Worm (Caenorhabditis elegans) whole organism, L1 larva: ENCODE data around the gene cah-5.

Experiments used
- C04F5.9 ChIP-seq: sonication (generic microtip); optimal IDR thresholded peaks from 2 replicates; lab custom pipeline; 2016; ENCODE audit warnings: missing genetic modification characterization, missing compliant biosample characterization
- F16B12.6 ChIP-seq: fragments of 150-350 bp; optimal IDR thresholded peaks from 2 replicates; lab custom pipeline; 2014; ENCODE audit warnings: missing biosample characterization, missing genetic modification characterization
- Y116A8C.19 ChIP-seq: sonication (generic microtip); optimal IDR thresholded peaks from 2 replicates; lab custom pipeline; 2016; ENCODE audit warnings: missing compliant biosample characterization, missing genetic modification characterization, borderline replicate concordance
- aha-1 ChIP-seq: fragments of 150-350 bp; optimal IDR thresholded peaks from 2 replicates; lab custom pipeline; 2014; ENCODE audit warnings: missing biosample characterization, missing genetic modification characterization
- alr-1 ChIP-seq: fragments of 200-800 bp; sonication (Bioruptor generic); optimal IDR thresholded peaks from 2 replicates; lab custom pipeline; 2018; ENCODE audit warnings: borderline replicate concordance, mild to moderate bottlenecking, missing genetic modification characterization, missing compliant biosample characterization
- aly-2 ChIP-seq: fragments of 150-350 bp; optimal IDR thresholded peaks from 2 replicates; lab custom pipeline; 2014; ENCODE audit warnings: missing biosample characterization, missing genetic modification characterization
- blmp-1 ChIP-seq: fragments of 150-350 bp; optimal IDR thresholded peaks from 2 replicates; lab custom pipeline; 2014; ENCODE audit warnings: missing biosample characterization, missing genetic modification characterization
- ceh-63 ChIP-seq: fragments of 200-800 bp; sonication (Bioruptor generic); optimal IDR thresholded peaks from 2 replicates; lab custom pipeline; 2018; ENCODE audit warnings: mild to moderate bottlenecking, missing genetic modification characterization, missing compliant biosample characterization
- ceh-82 ChIP-seq, 3 experiments: fragments of 150-350 bp in 1 of 3; sonication (generic microtip) in 2 of 3; optimal IDR thresholded peaks; 2 replicates each; lab custom pipeline; 2014 to 2017; ENCODE audit warnings: missing biosample characterization in 3 of 3, missing genetic modification characterization in 3 of 3
- dsc-1 ChIP-seq: sonication (generic microtip); optimal IDR thresholded peaks from 2 replicates; lab custom pipeline; 2016; ENCODE audit warnings: mild to moderate bottlenecking, missing genetic modification characterization, missing compliant biosample characterization
- efl-1 ChIP-seq, 4 experiments: fragments of 150-350 bp; optimal IDR thresholded peaks in 3 of 4; peaks in 1 of 4; 1 replicate in 1 of 4; 2 replicates in 3 of 4; lab custom pipeline; 2014; ENCODE audit warnings: missing biosample characterization in 2 of 4, missing genetic modification characterization in 2 of 4, missing genetic modification reagents in 2 of 4
- egl-13 ChIP-seq: sonication (generic microtip); optimal IDR thresholded peaks from 2 replicates; lab custom pipeline; 2016; ENCODE audit warnings: missing genotype, missing genetic modification reagents, missing genetic modification characterization, missing compliant biosample characterization
- elt-2 ChIP-seq: sonication (generic microtip); optimal IDR thresholded peaks from 2 replicates; lab custom pipeline; 2016; ENCODE audit warnings: missing genetic modification characterization, mild to moderate bottlenecking, inconsistent platforms, missing compliant biosample characterization, missing genetic modification reagents
- fkh-4 ChIP-seq: sonication (generic microtip); optimal IDR thresholded peaks from 2 replicates; lab custom pipeline; 2016; ENCODE audit warnings: missing compliant biosample characterization, missing genetic modification characterization, borderline replicate concordance
- fos-1 ChIP-seq: fragments of 150-350 bp; optimal IDR thresholded peaks from 2 replicates; lab custom pipeline; 2014; ENCODE audit warnings: missing biosample characterization, missing genetic modification characterization
- hlh-17 ChIP-seq: fragments of 200-800 bp; sonication (Bioruptor generic); optimal IDR thresholded peaks from 2 replicates; lab custom pipeline; 2018; ENCODE audit warnings: missing genetic modification characterization, mild to moderate bottlenecking, missing compliant biosample characterization, moderate library complexity, borderline replicate concordance
- lin-13 ChIP-seq: fragments of 150-350 bp; optimal IDR thresholded peaks from 2 replicates; lab custom pipeline; 2014; ENCODE audit warnings: missing biosample characterization, missing genetic modification reagents, missing genetic modification characterization
- lin-14 ChIP-seq: fragments of 200-800 bp; sonication (Bioruptor generic); optimal IDR thresholded peaks from 2 replicates; lab custom pipeline; 2018; ENCODE audit warnings: mild to moderate bottlenecking, missing genetic modification characterization, moderate library complexity, missing compliant biosample characterization
- lin-39 ChIP-seq: fragments of 150-350 bp; optimal IDR thresholded peaks from 2 replicates; lab custom pipeline; 2014; ENCODE audit warnings: missing biosample characterization, missing genetic modification reagents, missing genetic modification characterization
- lsy-2 ChIP-seq, 2 experiments: fragments of 150-350 bp; optimal IDR thresholded peaks; 2 replicates each; lab custom pipeline; 2014; ENCODE audit warnings: missing biosample characterization in 2 of 2, missing genetic modification characterization in 2 of 2
- nhr-11 ChIP-seq: fragments of 150-350 bp; optimal IDR thresholded peaks from 2 replicates; lab custom pipeline; 2014; ENCODE audit warnings: missing biosample characterization, missing genetic modification characterization
- nhr-71 ChIP-seq: sonication (generic microtip); optimal IDR thresholded peaks from 2 replicates; lab custom pipeline; 2016; ENCODE audit warnings: mild to moderate bottlenecking, missing genetic modification characterization, moderate library complexity, missing compliant biosample characterization
- nhr-84 ChIP-seq: sonication (generic microtip); optimal IDR thresholded peaks from 2 replicates; lab custom pipeline; 2017; ENCODE audit warnings: missing biosample characterization, missing genetic modification characterization
- nhr-85 ChIP-seq: sonication (generic microtip); peaks from one replicate; lab custom pipeline; 2016; ENCODE audit warnings: missing genetic modification characterization, inconsistent platforms, missing compliant biosample characterization
- nhr-90 ChIP-seq: sonication (generic microtip); optimal IDR thresholded peaks from 2 replicates; lab custom pipeline; 2016; ENCODE audit warnings: mild to moderate bottlenecking, missing genetic modification characterization, missing compliant biosample characterization; ENCODE audit not compliant: poor library complexity
- pag-3 ChIP-seq: sonication (generic microtip); optimal IDR thresholded peaks from 2 replicates; lab custom pipeline; 2017; ENCODE audit warnings: missing genetic modification characterization, mild to moderate bottlenecking, missing compliant biosample characterization, antibody characterized with exemption, borderline replicate concordance; ENCODE audit not compliant: insufficient read depth
- rnt-1 ChIP-seq: sonication (generic microtip); optimal IDR thresholded peaks from 2 replicates; lab custom pipeline; 2016; ENCODE audit warnings: mild to moderate bottlenecking, missing genetic modification characterization, moderate library complexity, missing compliant biosample characterization
- swsn-7 ChIP-seq: sonication (generic microtip); optimal IDR thresholded peaks from 2 replicates; lab custom pipeline; 2016; ENCODE audit warnings: missing genetic modification characterization, missing compliant biosample characterization
- tbx-2 ChIP-seq: sonication (generic microtip); optimal IDR thresholded peaks from 2 replicates; lab custom pipeline; 2016; ENCODE audit warnings: missing genetic modification characterization, missing compliant biosample characterization
- unc-30 ChIP-seq: sonication (generic microtip); optimal IDR thresholded peaks from 2 replicates; lab custom pipeline; 2017; ENCODE audit warnings: missing biosample characterization, missing genetic modification characterization
- xbp-1 ChIP-seq: sonication (generic microtip); optimal IDR thresholded peaks from 2 replicates; lab custom pipeline; 2016; ENCODE audit warnings: missing genetic modification characterization, missing compliant biosample characterization
- zag-1 ChIP-seq: fragments of 150-350 bp; optimal IDR thresholded peaks from 2 replicates; lab custom pipeline; 2014; ENCODE audit warnings: missing biosample characterization, missing genetic modification characterization
- zip-4 ChIP-seq: fragments of 200-800 bp; sonication (Bioruptor generic); optimal IDR thresholded peaks from 2 replicates; lab custom pipeline; 2018; ENCODE audit warnings: mild to moderate bottlenecking, missing genetic modification characterization, moderate library complexity, missing compliant biosample characterization

cah-5 gene

DNA sequence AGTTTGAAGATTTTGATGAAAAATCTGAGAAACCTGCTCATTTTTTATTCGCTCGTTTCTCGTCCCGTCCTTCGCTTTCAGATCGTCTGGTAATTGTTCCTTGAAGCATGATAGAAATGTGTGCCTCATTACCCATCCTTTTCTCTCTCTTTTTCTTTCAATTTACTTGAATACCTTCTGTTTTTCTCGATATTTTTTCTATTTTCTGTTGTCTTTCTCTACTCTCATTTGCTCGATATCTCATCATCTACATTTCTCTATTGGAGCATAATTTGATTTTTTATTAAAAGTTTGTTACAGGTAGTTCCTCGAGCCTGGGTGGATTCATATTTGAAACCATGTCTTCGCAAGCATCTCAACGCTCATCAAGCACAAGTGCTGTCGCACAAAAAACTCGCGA, 30.5 kb downstream of the cah-5 start, which contains the start of gene ubc-17:
Gene ubc-17 (plus strand): TSS at position 301 of the 400 bp plus-strand sequence.
- TF ChIP-seq lin-14 (GFP tag; lab: Kevin White, UChicago) (peak; percentile 9), nhr-85 (no peak)

DNA sequence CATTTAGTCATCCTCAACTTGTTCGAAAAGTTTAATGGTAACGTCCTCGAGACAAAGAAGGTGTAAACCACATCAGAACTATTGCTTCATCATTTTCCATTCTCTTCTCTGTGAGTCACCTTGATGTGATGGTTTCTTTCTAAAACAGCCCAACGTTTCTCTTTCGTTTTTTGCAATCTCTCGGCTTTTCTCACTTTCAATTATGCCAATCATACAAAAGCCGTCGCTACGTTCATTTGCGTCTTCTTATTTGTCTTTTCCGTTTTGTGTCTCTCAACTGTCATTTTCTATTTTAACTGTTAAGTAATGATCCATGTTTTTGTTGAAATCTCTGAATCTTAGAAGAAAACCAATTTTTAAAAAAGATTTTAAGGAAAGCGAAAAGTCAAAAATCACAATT, 37.5 kb downstream of the cah-5 start, which contains the start of gene B0403.5:
Gene B0403.5 (plus strand): TSS at position 368 of the 400 bp plus-strand sequence.
- no peak for TF ChIP-seq fkh-4 (tag; lab: Kevin White, UChicago)
- TF ChIP-seq egl-13: no peak
- peak; percentile 55 for TF ChIP-seq blmp-1 (tag; lab: Kevin White, UChicago)

DNA sequence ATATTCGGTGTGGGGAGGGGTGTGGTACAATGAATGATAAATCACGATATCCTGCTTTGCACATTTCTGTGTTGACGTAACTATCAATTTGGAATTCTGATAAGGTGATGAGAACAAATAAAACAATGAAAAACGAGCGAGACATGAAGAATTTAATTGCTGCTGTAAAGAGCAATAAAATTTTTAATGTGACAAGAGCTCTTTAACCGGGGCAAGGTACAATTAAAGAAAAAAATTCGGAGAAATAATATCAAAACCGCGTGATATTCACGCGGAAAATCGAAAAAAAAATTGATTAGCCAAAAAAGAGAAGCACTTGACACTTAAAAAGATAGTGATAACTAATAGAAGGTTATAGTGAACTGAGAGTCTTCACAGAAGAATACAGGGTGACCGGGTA, 41.4 kb downstream of the cah-5 start:
- TF ChIP-seq elt-2 (tag; lab: Kevin White, UChicago) (peak; percentile 40), zip-4 (GFP tag; lab: Kevin White, UChicago) (no peak), lin-39 (tag; lab: Kevin White, UChicago) (no peak), alr-1 (tag; lab: Kevin White, UChicago) (no peak), ceh-63 (GFP tag; lab: Kevin White, UChicago) (no peak)

ce11 chrX:7063236-7063635, 43.4 kb downstream of the cah-5 start, which contains the start of gene B0403.3:
Gene B0403.3 (minus strand): TSS chrX:7063336.
- no peak for TF ChIP-seq fos-1
- no peak for TF ChIP-seq C04F5.9
- peak; percentile 81 for TF ChIP-seq dsc-1 (tag; lab: Kevin White, UChicago)
- no peak for TF ChIP-seq hlh-17 (GFP tag; lab: Kevin White, UChicago)
- no peak for TF ChIP-seq lin-14 (GFP tag; lab: Kevin White, UChicago)
- TF ChIP-seq fkh-4 (tag; lab: Kevin White, UChicago): peak; percentile 29
- no peak for TF ChIP-seq F16B12.6 (tag; lab: Kevin White, UChicago)
- TF ChIP-seq zag-1 (tag; lab: Kevin White, UChicago): no peak
- TF ChIP-seq lsy-2 (tag; optimal IDR thresholded peaks at IDR 0.05; lab: Kevin White, UChicago): no peak
- no peak for TF ChIP-seq nhr-11 (tag; lab: Kevin White, UChicago)
- TF ChIP-seq, all 84 proteins: peak for 2

DNA sequence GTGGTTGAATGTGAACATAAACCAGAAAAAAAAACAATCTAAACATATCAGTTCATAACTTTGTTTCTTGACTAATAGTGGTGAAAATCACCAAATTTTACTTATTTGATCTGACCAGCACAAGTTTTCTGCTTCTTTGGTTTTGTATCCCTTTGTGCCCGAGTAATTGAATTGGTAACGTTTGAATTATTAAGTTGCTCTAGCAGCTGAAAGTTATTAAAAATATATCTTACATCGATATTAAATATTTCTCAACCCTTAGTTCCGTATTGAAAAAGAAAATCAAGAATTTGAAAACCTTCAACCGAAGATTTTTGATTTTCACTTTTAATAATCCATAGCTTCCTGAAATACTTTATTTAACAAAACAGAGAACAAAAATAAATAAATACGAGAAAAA, 46.2 kb downstream of the cah-5 start:
- no peak for TF ChIP-seq aha-1 (tag; lab: Kevin White, UChicago)
- peak; percentile 8 for TF ChIP-seq nhr-85
- TF ChIP-seq nhr-84 (tag; lab: Kevin White, UChicago): no peak
- peak; percentile 61 for TF ChIP-seq aly-2 (tag; lab: Kevin White, UChicago)
- TF ChIP-seq efl-1 (optimal IDR thresholded peaks at IDR 0.05; lab: Kevin White, UChicago): no peak
- TF ChIP-seq efl-1 (GFP tag; optimal IDR thresholded peaks at IDR 0.05 in 1 of 2; lab: Kevin White, UChicago): peak in 1 of 2 experiments; percentile 75
- no peak for TF ChIP-seq nhr-90 (tag; lab: Kevin White, UChicago)
- TF ChIP-seq lin-13 (GFP tag; lab: Kevin White, UChicago): no peak
- TF ChIP-seq nhr-71: peak; percentile 23
- TF ChIP-seq unc-30 (tag; lab: Kevin White, UChicago): no peak
- peak; percentile 50 for TF ChIP-seq xbp-1 (tag; lab: Kevin White, UChicago)
- TF ChIP-seq, all 84 proteins: peak for 5

DNA sequence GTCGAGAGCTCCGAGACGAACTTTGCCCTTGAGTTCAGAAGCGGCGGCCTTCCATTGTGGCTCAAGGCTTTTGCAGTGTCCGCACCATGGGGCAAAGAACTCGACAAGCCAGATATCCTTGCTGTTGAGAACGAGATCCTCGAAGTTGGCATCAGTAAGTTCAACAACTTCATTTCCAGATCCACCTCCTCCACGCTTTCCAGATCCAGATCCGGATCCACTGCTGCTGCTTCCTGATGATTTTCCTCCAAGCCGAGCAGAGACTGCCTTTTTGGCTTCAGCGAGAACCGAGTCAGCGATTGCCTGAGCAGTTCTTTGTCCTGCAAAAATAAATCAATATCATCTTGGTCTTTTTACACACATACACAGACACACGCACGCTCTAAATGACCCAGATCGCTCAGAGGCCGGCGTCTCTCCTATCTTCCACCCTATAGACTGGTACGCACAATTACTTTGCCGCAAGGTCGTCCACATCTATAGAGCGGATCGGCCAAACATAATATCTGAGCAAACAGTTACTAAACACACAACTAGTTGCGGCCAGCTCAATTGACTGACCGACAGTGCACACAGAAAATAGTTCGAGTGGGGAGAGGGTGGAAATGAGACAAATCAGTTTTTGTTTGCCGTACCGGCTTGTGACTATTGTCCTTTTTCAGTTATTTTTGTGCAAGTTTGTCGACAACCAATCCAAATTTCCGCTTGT, 47.6 kb downstream of the cah-5 start:
- TF ChIP-seq rnt-1 (peak; percentile 11), xbp-1 (tag; lab: Kevin White, UChicago) (peak; percentile 57), ceh-82 (tag; optimal IDR thresholded peaks at IDR 0.05; lab: Kevin White, UChicago) (peak in 1 of 3 experiments; percentile 14), Y116A8C.19 (tag; lab: Kevin White, UChicago) (no peak), swsn-7 (tag; lab: Kevin White, UChicago) (peak; percentile 0), lin-14 (GFP tag; lab: Kevin White, UChicago) (peak; percentile 49), tbx-2 (tag; lab: Kevin White, UChicago) (peak; percentile 37), nhr-85 (peak; percentile 3), nhr-90 (tag; lab: Kevin White, UChicago) (peak; percentile 6), pag-3 (tag; lab: Kevin White, UChicago) (no peak)
- TF ChIP-seq, all 84 proteins: peak for 8
